Fruit fly (Drosophila melanogaster) whole organism, adult: ENCODE measurements around the gene Gk1.

Experiments
- CG11617 ChIP-seq: fragments of 200-800 bp; sonication (Bioruptor generic); optimal IDR thresholded peaks from 2 replicates; lab custom pipeline; 2017; ENCODE audit warnings: mild to moderate bottlenecking, missing biosample characterization, missing genetic modification reagents, missing genetic modification characterization
- CG12768 ChIP-seq: fragments of 200-800 bp; sonication (Bioruptor generic); optimal IDR thresholded peaks from 2 replicates; lab custom pipeline; 2017; ENCODE audit warnings: missing biosample characterization, missing genetic modification characterization, mild to moderate bottlenecking, moderate library complexity, missing genetic modification reagents
- CG14711 ChIP-seq: fragments of 200-800 bp; sonication (Bioruptor generic); optimal IDR thresholded peaks from 2 replicates; lab custom pipeline; 2018; ENCODE audit warnings: missing biosample characterization, mild to moderate bottlenecking, missing genetic modification characterization, moderate library complexity
- Clk ChIP-seq: fragments of 200-800 bp; sonication (Bioruptor generic); optimal IDR thresholded peaks from 2 replicates; lab custom pipeline; 2017; ENCODE audit warnings: missing biosample characterization, missing genetic modification characterization
- Mnt ChIP-seq: fragments of 200-800 bp; sonication (Bioruptor generic); optimal IDR thresholded peaks from 2 replicates; lab custom pipeline; 2016; ENCODE audit warnings: missing biosample characterization, mild to moderate bottlenecking, missing genetic modification characterization
- bab1 ChIP-seq: fragments of 200-800 bp; sonication (Bioruptor generic); optimal IDR thresholded peaks from 3 replicates; lab custom pipeline; 2019; ENCODE audit warnings: missing biosample characterization, mild to moderate bottlenecking, missing genetic modification characterization, moderate library complexity
- cic ChIP-seq: fragments of 200-800 bp; sonication (Bioruptor generic); optimal IDR thresholded peaks from 2 replicates; lab custom pipeline; 2017; ENCODE audit warnings: missing biosample characterization, mild to moderate bottlenecking, missing genetic modification characterization, moderate library complexity
- cnc ChIP-seq, 2 experiments: fragments of >200 bp; optimal IDR thresholded peaks; 2 replicates each; lab custom pipeline; 2017
- tj ChIP-seq: fragments of 200-800 bp; sonication (Bioruptor generic); optimal IDR thresholded peaks from 3 replicates; lab custom pipeline; 2017; ENCODE audit warnings: missing biosample characterization, mild to moderate bottlenecking, missing genetic modification characterization, moderate library complexity

DNA sequence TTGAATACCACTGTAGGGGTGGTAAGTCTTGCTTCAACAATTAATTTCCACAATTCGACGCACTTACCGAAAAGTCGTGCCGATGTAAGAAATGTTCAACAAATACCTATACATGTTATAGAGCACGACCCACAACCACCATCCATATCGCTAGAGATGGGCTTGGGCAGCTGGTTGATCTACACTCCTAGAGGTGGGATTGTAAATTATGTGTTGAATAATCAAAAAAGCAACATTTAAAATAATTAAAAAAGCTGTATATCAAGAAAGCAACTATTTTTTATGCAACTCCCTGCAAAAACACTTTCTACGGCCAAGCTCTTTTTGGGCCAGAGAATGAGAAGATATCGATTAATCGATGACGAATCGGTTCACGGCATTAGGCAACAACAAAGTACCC, 21.4 kb downstream of the Gk1 start, which contains the start of the genes CG34140, Mkp and Mtch:
- TF ChIP-seq tj (GFP tag; lab: Kevin White, UChicago) (peak; percentile 75), CG11617 (GFP tag; lab: Kevin White, UChicago) (peak; percentile 92), cnc (optimal IDR thresholded peaks at IDR 0.05; lab: Kevin White, UChicago) (no peak), CG12768 (GFP tag; lab: Kevin White, UChicago) (peak; percentile 63), CG14711 (tag; lab: Kevin White, UChicago) (peak; percentile 86), Mnt (peak; percentile 88), cic (GFP tag; lab: Kevin White, UChicago) (peak; percentile 47), Clk (GFP tag; lab: Kevin White, UChicago) (peak; percentile 71), bab1 (GFP tag; lab: Kevin White, UChicago) (peak; percentile 92)
